Worm (Caenorhabditis elegans) whole organism, early embryonic: ENCODE data around the gene T24G10.2.

Experiments used
- ama-1 ChIP-seq: fragments of 150-350 bp; optimal IDR thresholded peaks from 2 replicates; lab custom pipeline; 2014
- ceh-36 ChIP-seq: sonication (generic microtip); optimal IDR thresholded peaks from 2 replicates; lab custom pipeline; 2016; ENCODE audit warnings: missing genetic modification characterization, inconsistent platforms, missing compliant biosample characterization
- ets-7 ChIP-seq: sonication (generic microtip); optimal IDR thresholded peaks from 2 replicates; lab custom pipeline; 2016; ENCODE audit warnings: missing genotype, missing genetic modification characterization, missing compliant biosample characterization
- flt-1 ChIP-seq: fragments of 200-800 bp; sonication (Bioruptor generic); IDR thresholded peaks from 2 replicates; pipeline ENCODE4 v1.3.6; 2022; ENCODE audit warnings: missing genetic modification characterization, missing compliant biosample characterization
- hmbx-1 ChIP-seq: sonication (generic microtip); optimal IDR thresholded peaks from 2 replicates; lab custom pipeline; 2016; ENCODE audit warnings: mild to moderate bottlenecking, missing genetic modification characterization, missing compliant biosample characterization
- hnd-1 ChIP-seq: sonication (generic microtip); optimal IDR thresholded peaks from 2 replicates; lab custom pipeline; 2016; ENCODE audit warnings: missing genetic modification characterization, missing compliant biosample characterization
- scrt-1 ChIP-seq: fragments of 200-800 bp; sonication (Bioruptor generic); IDR thresholded peaks from 2 replicates; pipeline ENCODE4 v1.3.6; 2022; ENCODE audit warnings: missing genetic modification characterization, missing compliant biosample characterization

DNA sequence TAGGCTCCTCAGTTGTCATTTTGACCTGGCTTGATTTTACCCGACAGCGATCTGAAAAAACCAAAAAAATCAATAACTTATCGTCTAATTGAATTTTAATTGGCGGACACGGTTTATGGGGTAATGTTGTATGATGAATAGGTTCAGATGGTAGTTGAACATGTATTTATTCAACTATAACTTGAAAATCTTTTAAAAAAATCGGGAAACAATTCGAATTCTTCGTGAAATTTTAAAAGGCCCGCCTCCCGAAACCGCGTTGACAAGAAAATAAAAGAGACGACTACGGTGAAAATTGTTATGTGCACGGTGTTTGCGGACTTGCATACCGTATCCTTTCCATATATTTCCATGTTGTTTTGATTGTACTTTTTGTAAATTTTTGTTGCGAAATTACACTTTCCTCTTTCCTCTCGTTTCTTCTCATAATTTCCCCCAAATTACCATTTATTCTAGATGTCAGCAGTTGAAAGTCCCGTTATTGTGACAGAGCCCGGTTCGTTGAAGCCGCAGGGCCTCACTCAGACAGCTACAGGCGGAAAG is at the start of gene T24G10.2, which contains the start of gene disl-2:
- TF ChIP-seq ets-7 (no peak), ama-1 (no peak), ceh-36 (tag; lab: Kevin White, UChicago) (no peak), flt-1 (GFP tag; lab: Robert Waterston, UW) (no peak), hnd-1 (no peak), hmbx-1 (no peak), scrt-1 (GFP tag; lab: Robert Waterston, UW) (no peak)
